Worm (Caenorhabditis elegans) whole organism, midembryonic: Measurements from ENCODE around the gene T13F3.8.

Experiments
- cog-1 ChIP-seq: sonication (generic microtip); optimal IDR thresholded peaks from 2 replicates; lab custom pipeline; 2016; ENCODE audit warnings: missing genetic modification characterization, missing compliant biosample characterization
- flt-1 ChIP-seq: fragments of 200-800 bp; sonication (Bioruptor generic); IDR thresholded peaks from 2 replicates; pipeline ENCODE4 v1.3.6; 2022; ENCODE audit warnings: missing genetic modification characterization, missing compliant biosample characterization
- med-1 ChIP-seq: sonication (generic microtip); optimal IDR thresholded peaks from 2 replicates; lab custom pipeline; 2017; ENCODE audit warnings: missing genetic modification characterization, mild to moderate bottlenecking, missing compliant biosample characterization, antibody characterized with exemption, missing genetic modification reagents; ENCODE audit not compliant: insufficient read depth
- tab-1 ChIP-seq: fragments of 200-800 bp; sonication (Bioruptor generic); IDR thresholded peaks from 2 replicates; pipeline ENCODE4 v1.3.6; 2022; ENCODE audit warnings: missing genetic modification characterization, missing compliant biosample characterization
- ztf-23 ChIP-seq: fragments of 200-800 bp; sonication (Bioruptor generic); IDR thresholded peaks from 2 replicates; pipeline ENCODE4 v1.3.6; 2022; ENCODE audit warnings: missing genetic modification reagents, missing genetic modification characterization, missing compliant biosample characterization

ce11 chrV:16226581-16226980 lies 43.0 kb upstream of the T13F3.8 start, which contains the start of gene F11A5.13:
- TF ChIP-seq tab-1 (GFP tag; lab: Robert Waterston, UW) (no peak), ztf-23 (GFP tag; lab: Robert Waterston, UW) (no peak), med-1 (GFP tag; lab: Kevin White, UChicago) (no peak), flt-1 (GFP tag; lab: Robert Waterston, UW) (no peak), cog-1 (tag; lab: Kevin White, UChicago) (no peak)
